Fruit fly (Drosophila melanogaster) whole organism, embryonic: ENCODE results near the gene eIF2gamma.

Experiments
- ATbp ChIP-seq: fragments of 200-800 bp; sonication (Bioruptor generic); optimal IDR thresholded peaks from 2 replicates; lab custom pipeline; 2017; ENCODE audit warnings: missing biosample characterization, mild to moderate bottlenecking, missing genetic modification characterization, missing genetic modification reagents
- B-H2 ChIP-seq: fragments of 200-800 bp; sonication (Bioruptor generic); optimal IDR thresholded peaks from 2 replicates; lab custom pipeline; 2018; ENCODE audit warnings: missing biosample characterization, mild to moderate bottlenecking, missing genetic modification characterization
- Bdp1 ChIP-seq: fragments of 200-800 bp; sonication (Bioruptor generic); optimal IDR thresholded peaks from 3 replicates; lab custom pipeline; 2016; ENCODE audit warnings: missing biosample characterization, missing genetic modification characterization
- Bteb2 ChIP-seq: fragments of 200-800 bp; sonication (Bioruptor generic); optimal IDR thresholded peaks from 2 replicates; lab custom pipeline; 2016; ENCODE audit warnings: missing biosample characterization, missing genetic modification characterization
- CG10147 ChIP-seq: fragments of 200-800 bp; sonication (Bioruptor generic); optimal IDR thresholded peaks from 2 replicates; lab custom pipeline; 2019; ENCODE audit warnings: missing biosample characterization, mild to moderate bottlenecking, missing genetic modification characterization, moderate library complexity
- CG11398 ChIP-seq: fragments of 200-800 bp; sonication (Bioruptor generic); optimal IDR thresholded peaks from 2 replicates; lab custom pipeline; 2016; ENCODE audit warnings: missing biosample characterization, missing genetic modification characterization
- CG12391 ChIP-seq: fragments of 200-800 bp; sonication (Bioruptor generic); optimal IDR thresholded peaks from 3 replicates; lab custom pipeline; 2018; ENCODE audit warnings: missing biosample characterization, mild to moderate bottlenecking, missing genetic modification characterization, moderate library complexity
- CG17802 ChIP-seq: fragments of 200-800 bp; sonication (Bioruptor generic); optimal IDR thresholded peaks from 2 replicates; lab custom pipeline; 2018; ENCODE audit warnings: missing biosample characterization, mild to moderate bottlenecking, missing genetic modification characterization, moderate library complexity
- CG18011 ChIP-seq: fragments of 200-800 bp; sonication (Bioruptor generic); optimal IDR thresholded peaks from 2 replicates; lab custom pipeline; 2017; ENCODE audit warnings: missing biosample characterization, missing genetic modification characterization, mild to moderate bottlenecking, moderate library complexity, missing genotype
- CG18764 ChIP-seq: fragments of 200-800 bp; sonication (Bioruptor generic); optimal IDR thresholded peaks from 3 replicates; lab custom pipeline; 2016; ENCODE audit warnings: missing biosample characterization, missing genetic modification characterization
- CG2120 ChIP-seq: fragments of 200-800 bp; sonication (Bioruptor generic); optimal IDR thresholded peaks from 3 replicates; lab custom pipeline; 2016; ENCODE audit warnings: missing biosample characterization, missing genetic modification characterization
- CG2129 ChIP-seq: fragments of 200-800 bp; sonication (Bioruptor generic); IDR thresholded peaks from 2 replicates; pipeline ENCODE4 v1.3.6; 2022; ENCODE audit warnings: missing biosample characterization, missing genetic modification characterization; ENCODE audit not compliant: partially characterized antibody
- CG31224 ChIP-seq: fragments of 200-800 bp; sonication (Bioruptor generic); IDR thresholded peaks from 2 replicates; pipeline ENCODE4 v1.3.6; 2022; ENCODE audit warnings: missing biosample characterization, missing genetic modification characterization
- CG34224 ChIP-seq: fragments of 200-800 bp; sonication (Bioruptor generic); IDR thresholded peaks from 3 replicates; pipeline ENCODE4 v1.3.6; 2022; ENCODE audit warnings: missing biosample characterization, missing genetic modification characterization; ENCODE audit not compliant: partially characterized antibody
- CG34422 ChIP-seq: fragments of 200-800 bp; sonication (Bioruptor generic); IDR thresholded peaks from 3 replicates; pipeline ENCODE4 v1.3.6; 2022; ENCODE audit warnings: missing biosample characterization, missing genetic modification characterization
- CG3847 ChIP-seq: fragments of 200-800 bp; sonication (Bioruptor generic); IDR thresholded peaks from 2 replicates; pipeline ENCODE4 v1.3.6; 2022; ENCODE audit warnings: missing biosample characterization, missing genetic modification characterization
- CG4360 ChIP-seq: fragments of 200-800 bp; sonication (Bioruptor generic); IDR thresholded peaks from 2 replicates; pipeline ENCODE4 v1.3.6; 2022; ENCODE audit warnings: missing biosample characterization, missing genetic modification characterization
- CG4854 ChIP-seq: fragments of 200-800 bp; sonication (Bioruptor generic); optimal IDR thresholded peaks from 2 replicates; lab custom pipeline; 2016; ENCODE audit warnings: missing biosample characterization, missing genetic modification characterization, inconsistent platforms
- CG6854 ChIP-seq: fragments of 200-800 bp; sonication (Bioruptor generic); optimal IDR thresholded peaks from 3 replicates; lab custom pipeline; 2017; ENCODE audit warnings: missing biosample characterization, mild to moderate bottlenecking, missing genetic modification characterization
- CG7357 ChIP-seq: fragments of 200-800 bp; sonication (Bioruptor generic); IDR thresholded peaks from 3 replicates; pipeline ENCODE4 v1.3.6; 2022; ENCODE audit warnings: missing biosample characterization, missing genetic modification characterization
- CG7839 ChIP-seq: fragments of 200-800 bp; sonication (Bioruptor generic); optimal IDR thresholded peaks from 3 replicates; lab custom pipeline; 2018; ENCODE audit warnings: missing biosample characterization, mild to moderate bottlenecking, missing genetic modification characterization, moderate library complexity
- CG9932 ChIP-seq: fragments of 200-800 bp; sonication (Bioruptor generic); IDR thresholded peaks from 2 replicates; pipeline ENCODE4 v1.3.6; 2022; ENCODE audit warnings: missing biosample characterization, missing genetic modification characterization
- D ChIP-seq, 2 experiments: fragments of 200-800 bp in 1 of 2; fragments of >200 bp in 1 of 2; sonication (Bioruptor generic) in 1 of 2; optimal IDR thresholded peaks; 2 replicates in 1 of 2; 3 replicates in 1 of 2; lab custom pipeline; 2017; ENCODE audit warnings: mild to moderate bottlenecking in 1 of 2, missing biosample characterization in 1 of 2, missing genetic modification characterization in 1 of 2, missing genetic modification reagents in 1 of 2
- Dll ChIP-seq: fragments of 200-800 bp; sonication (Bioruptor generic); IDR thresholded peaks from 4 replicates; pipeline ENCODE4 v1.3.6; 2022; ENCODE audit warnings: missing biosample characterization, missing genetic modification characterization; ENCODE audit not compliant: partially characterized antibody
- E2f1 ChIP-seq: fragments of 200-800 bp; sonication (Bioruptor generic); IDR thresholded peaks from 2 replicates; pipeline ENCODE4 v1.3.6; 2022; ENCODE audit warnings: missing biosample characterization, missing genetic modification characterization
- E2f2 ChIP-seq: fragments of 200-800 bp; sonication (Bioruptor generic); IDR thresholded peaks from 2 replicates; pipeline ENCODE4 v1.3.6; 2022; ENCODE audit warnings: missing biosample characterization, missing genetic modification characterization
- MBD-R2 ChIP-seq: fragments of 200-800 bp; sonication (Bioruptor generic); IDR thresholded peaks from 2 replicates; pipeline ENCODE4 v1.3.6; 2022; ENCODE audit warnings: missing biosample characterization, missing genetic modification characterization
- MESR4 ChIP-seq: fragments of 200-800 bp; sonication (Bioruptor generic); optimal IDR thresholded peaks from 2 replicates; lab custom pipeline; 2018; ENCODE audit warnings: missing biosample characterization, mild to moderate bottlenecking, missing genetic modification characterization, moderate library complexity
- PHDP ChIP-seq: fragments of 200-800 bp; sonication (Bioruptor generic); optimal IDR thresholded peaks from 3 replicates; lab custom pipeline; 2018; ENCODE audit warnings: missing biosample characterization, mild to moderate bottlenecking, missing genetic modification characterization, moderate library complexity
- Rfx ChIP-seq: fragments of 200-800 bp; sonication (Bioruptor generic); IDR thresholded peaks from 2 replicates; pipeline ENCODE4 v1.3.6; 2022; ENCODE audit warnings: missing biosample characterization, missing genetic modification characterization
- bbx ChIP-seq: fragments of 200-800 bp; sonication (Bioruptor generic); IDR thresholded peaks from 2 replicates; pipeline ENCODE4 v1.3.6; 2022; ENCODE audit warnings: missing biosample characterization, missing genetic modification characterization; ENCODE audit not compliant: partially characterized antibody
- croc ChIP-seq: fragments of 200-800 bp; sonication (Bioruptor generic); conservative IDR thresholded peaks from 3 replicates; pipeline ENCODE4 v1.3.6; 2022; ENCODE audit warnings: missing biosample characterization, missing genetic modification characterization
- danr ChIP-seq: fragments of 200-800 bp; sonication (Bioruptor generic); IDR thresholded peaks from 2 replicates; pipeline ENCODE4 v1.3.6; 2022; ENCODE audit warnings: missing biosample characterization, missing genetic modification characterization
- disco-r ChIP-seq: fragments of 200-800 bp; sonication (Bioruptor generic); optimal IDR thresholded peaks from 2 replicates; lab custom pipeline; 2016; ENCODE audit warnings: missing biosample characterization, missing genetic modification characterization
- ems ChIP-seq: fragments of 200-800 bp; sonication (Bioruptor generic); optimal IDR thresholded peaks from 3 replicates; lab custom pipeline; 2016; ENCODE audit warnings: missing biosample characterization, missing genetic modification characterization
- exex ChIP-seq: fragments of 200-800 bp; sonication (Bioruptor generic); optimal IDR thresholded peaks from 4 replicates; lab custom pipeline; 2018; ENCODE audit warnings: missing biosample characterization, mild to moderate bottlenecking, missing genetic modification characterization, moderate library complexity
- ftz-f1 ChIP-seq: fragments of 200-800 bp; sonication (Bioruptor generic); optimal IDR thresholded peaks from 2 replicates; lab custom pipeline; 2016; ENCODE audit warnings: missing biosample characterization, missing genetic modification characterization
- gsb ChIP-seq: fragments of 200-800 bp; sonication (Bioruptor generic); IDR thresholded peaks from 2 replicates; pipeline ENCODE4 v1.3.6; 2022; ENCODE audit warnings: missing biosample characterization, missing genetic modification characterization
- gt ChIP-seq: fragments of 200-800 bp; sonication (Bioruptor generic); IDR thresholded peaks from 2 replicates; pipeline ENCODE4 v1.3.6; 2022; ENCODE audit warnings: missing biosample characterization, missing genetic modification characterization
- ind ChIP-seq: fragments of 200-800 bp; sonication (Bioruptor generic); optimal IDR thresholded peaks from 3 replicates; lab custom pipeline; 2016; ENCODE audit warnings: missing biosample characterization, missing genetic modification characterization
- inv ChIP-seq: fragments of 200-800 bp; sonication (Bioruptor generic); IDR thresholded peaks from 2 replicates; pipeline ENCODE4 v1.3.6; 2022; ENCODE audit warnings: missing biosample characterization, missing genetic modification characterization; ENCODE audit not compliant: partially characterized antibody
- klu ChIP-seq: fragments of 200-800 bp; sonication (Bioruptor generic); IDR thresholded peaks from 2 replicates; pipeline ENCODE4 v1.3.6; 2022; ENCODE audit warnings: missing biosample characterization, missing genetic modification characterization
- kni ChIP-seq: fragments of 200-800 bp; sonication (Bioruptor generic); optimal IDR thresholded peaks from 3 replicates; lab custom pipeline; 2017; ENCODE audit warnings: mild to moderate bottlenecking, missing biosample characterization, missing genetic modification reagents, missing genetic modification characterization
- nau ChIP-seq: fragments of 200-800 bp; sonication (Bioruptor generic); optimal IDR thresholded peaks from 3 replicates; lab custom pipeline; 2017; ENCODE audit warnings: missing biosample characterization, mild to moderate bottlenecking, missing genetic modification characterization, missing genetic modification reagents
- pan ChIP-seq, 4 experiments: fragments of >200 bp in 3 of 4; fragments of 200-800 bp in 1 of 4; sonication (Bioruptor generic) in 1 of 4; optimal IDR thresholded peaks in 3 of 4; IDR thresholded peaks in 1 of 4; 2 replicates each; pipeline versions ENCODE4 v1.3.6 to Lab custom; 2017 to 2022; ENCODE audit warnings: missing biosample characterization in 2 of 4, missing genetic modification characterization in 2 of 4, mixed read lengths in 1 of 4
- pnt ChIP-seq: fragments of 200-800 bp; sonication (Bioruptor generic); optimal IDR thresholded peaks from 3 replicates; lab custom pipeline; 2016; ENCODE audit warnings: missing biosample characterization, missing genetic modification characterization
- sima ChIP-seq: fragments of 200-800 bp; sonication (Bioruptor generic); optimal IDR thresholded peaks from 2 replicates; lab custom pipeline; 2016; ENCODE audit warnings: missing biosample characterization, missing genetic modification characterization
- trem ChIP-seq: fragments of 200-800 bp; optimal IDR thresholded peaks from 3 replicates; lab custom pipeline; 2019; ENCODE audit warnings: missing biosample characterization, mild to moderate bottlenecking, missing genetic modification characterization, moderate library complexity
- vnd ChIP-seq: fragments of 200-800 bp; sonication (Bioruptor generic); IDR thresholded peaks from 3 replicates; pipeline ENCODE4 v1.3.6; 2022; ENCODE audit warnings: missing biosample characterization, missing genetic modification characterization; ENCODE audit not compliant: partially characterized antibody

eIF2gamma gene

DNA sequence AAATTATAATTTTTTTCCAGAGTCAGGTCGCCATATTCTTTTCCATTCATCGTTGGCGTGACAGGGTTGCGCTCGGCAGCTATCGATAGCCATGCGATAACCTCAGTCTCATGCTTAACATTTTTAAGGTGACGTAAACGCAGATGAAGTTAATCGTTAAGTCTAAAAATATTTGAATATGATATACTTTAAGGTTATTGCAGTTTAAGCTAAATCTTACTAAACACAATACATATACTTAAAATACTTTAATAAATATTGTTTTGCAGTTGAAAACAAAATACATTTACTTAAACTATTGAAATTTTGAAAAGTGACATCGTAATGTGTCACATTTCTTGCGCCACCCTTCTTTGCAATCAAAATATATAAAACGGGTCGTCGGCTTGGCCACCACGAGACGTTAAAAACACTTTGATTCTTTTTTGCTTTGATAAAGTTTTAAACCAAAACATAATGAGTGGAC, 11.9 kb upstream of the eIF2gamma start, which contains the start of the genes Cp190 and CG4338 (continued):
- TF ChIP-seq CG2129 (0 out of 2 replicates have a peak, but pooled peaks have one; percentile 29), CG34224 (peak; percentile 37; the same call in 2 of the 3 replicates), gsb (GFP tag; lab: Robert Waterston, UW) (peak; percentile 92), Bdp1 (GFP tag; lab: Kevin White, UChicago) (peak; percentile 87), nau (GFP tag; lab: Kevin White, UChicago) (no peak), CG11398 (GFP tag; lab: Kevin White, UChicago) (peak; percentile 74), D (optimal IDR thresholded peaks at IDR 0.05; lab: Kevin White, UChicago) (no peak), D (GFP tag; optimal IDR thresholded peaks at IDR 0.05; lab: Kevin White, UChicago) (peak; percentile 96), bbx (GFP tag; lab: Robert Waterston, UW) (peak; percentile 78), pan (optimal IDR thresholded peaks at IDR 0.05; lab: Kevin White, UChicago) (no peak), pan (GFP tag; optimal IDR thresholded peaks at IDR 0.05 in 1 of 2, IDR thresholded peaks at IDR 0.05 in 1 of 2) (peak in 1 of 2 experiments; percentile 97), disco-r (GFP tag; lab: Kevin White, UChicago) (peak; percentile 88), exex (tag; lab: Kevin White, UChicago) (peak; percentile 92), trem (tag; lab: Kevin White, UChicago) (peak; percentile 97), inv (peak; percentile 71), CG18764 (GFP tag; lab: Kevin White, UChicago) (peak; percentile 95), CG10147 (peak; percentile 98), pnt (GFP tag; lab: Kevin White, UChicago) (peak; percentile 83), Dll (peak; percentile 78; the same call in 3 of the 4 replicates), CG31224 (GFP tag; lab: Robert Waterston, UW) (peak; percentile 94), ems (GFP tag; lab: Kevin White, UChicago) (peak; percentile 92), CG6854 (GFP tag; lab: Kevin White, UChicago) (peak; percentile 95), CG12391 (tag; lab: Kevin White, UChicago) (peak; percentile 99), ftz-f1 (peak; percentile 63), E2f2 (GFP tag; lab: Robert Waterston, UW) (peak; percentile 85), PHDP (tag; lab: Kevin White, UChicago) (peak; percentile 99), klu (peak; percentile 96), B-H2 (GFP tag; lab: Kevin White, UChicago) (peak; percentile 99), sima (GFP tag; lab: Kevin White, UChicago) (peak; percentile 75), kni (GFP tag; lab: Kevin White, UChicago) (peak; percentile 97), CG18011 (GFP tag; lab: Kevin White, UChicago) (peak; percentile 88), Bteb2 (GFP tag; lab: Kevin White, UChicago) (peak; percentile 93), CG17802 (tag; lab: Kevin White, UChicago) (peak; percentile 86), gt (GFP tag; lab: Robert Waterston, UW) (peak; percentile 91), ind (GFP tag; lab: Kevin White, UChicago) (peak; percentile 98), CG2120 (GFP tag; lab: Kevin White, UChicago) (peak; percentile 97), E2f1 (GFP tag; lab: Robert Waterston, UW) (peak; percentile 96), croc (GFP tag; lab: Robert Waterston, UW) (peak; percentile 97), CG9932 (GFP tag; lab: Robert Waterston, UW) (peak; percentile 98), CG3847 (peak; percentile 98), CG7357 (peak; percentile 91), CG4854 (peak; percentile 91), CG4360 (GFP tag; lab: Robert Waterston, UW) (peak; percentile 71), CG7839 (tag; lab: Kevin White, UChicago) (peak; percentile 99), Rfx (GFP tag; lab: Robert Waterston, UW) (peak; percentile 97), vnd (peak; percentile 60), danr (GFP tag; lab: Robert Waterston, UW) (peak; percentile 96), CG34422 (GFP tag; lab: Robert Waterston, UW) (peak; percentile 96), MBD-R2 (GFP tag; lab: Robert Waterston, UW) (peak; percentile 98), MESR4 (GFP tag; lab: Kevin White, UChicago) (peak; percentile 61), ATbp (GFP tag; lab: Kevin White, UChicago) (peak; percentile 96)
